Worm (Caenorhabditis elegans): ENCODE data around the gene str-155.

The str-155 gene

DNA sequence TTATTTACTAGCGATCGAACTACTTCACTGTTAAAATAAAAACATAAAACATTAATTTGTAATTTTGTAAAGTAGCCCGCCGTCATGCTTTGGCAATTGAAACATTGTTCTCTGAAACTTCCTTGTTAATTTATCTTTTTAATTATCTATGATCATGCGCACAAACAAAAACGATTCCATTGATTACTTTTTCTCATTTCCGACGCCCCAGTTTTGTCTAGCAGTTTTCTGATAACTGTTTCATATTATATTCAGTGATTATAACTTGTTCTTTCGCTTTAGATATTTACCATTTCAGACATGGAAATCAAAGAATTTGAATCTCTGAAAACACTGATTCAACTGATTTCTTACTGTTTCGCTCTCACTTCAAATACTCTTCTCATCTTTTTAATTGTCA, 38.7 kb upstream of the str-155 start, which contains the start of gene str-170:
str-170 (plus strand) TSS at position 301 of the 400 bp plus-strand sequence.
- TF ChIP-seq sma-9 (GFP tag; optimal IDR thresholded peaks at IDR 0.05) = no peak
- TF ChIP-seq sma-9 (tag; optimal IDR thresholded peaks at IDR 0.05) = no peak
- TF ChIP-seq ztf-1 (GFP tag; conservative IDR thresholded peaks at IDR 0.05) = no peak
- no peak for TF ChIP-seq gmeb-1 (tag; optimal IDR thresholded peaks at IDR 0.05)
- TF ChIP-seq unc-39 (tag; optimal IDR thresholded peaks at IDR 0.05) = no peak
- no peak for TF ChIP-seq nhr-21 (tag; optimal IDR thresholded peaks at IDR 0.05)
- TF ChIP-seq skn-1 (tag; optimal IDR thresholded peaks at IDR 0.05) = no peak
- TF ChIP-seq Y55F3AM.14 (GFP tag; optimal IDR thresholded peaks at IDR 0.05) = no peak
- no peak for TF ChIP-seq C34F6.9 (tag; optimal IDR thresholded peaks at IDR 0.05)
- TF ChIP-seq ceh-16 (tag; optimal IDR thresholded peaks at IDR 0.05) = no peak

DNA sequence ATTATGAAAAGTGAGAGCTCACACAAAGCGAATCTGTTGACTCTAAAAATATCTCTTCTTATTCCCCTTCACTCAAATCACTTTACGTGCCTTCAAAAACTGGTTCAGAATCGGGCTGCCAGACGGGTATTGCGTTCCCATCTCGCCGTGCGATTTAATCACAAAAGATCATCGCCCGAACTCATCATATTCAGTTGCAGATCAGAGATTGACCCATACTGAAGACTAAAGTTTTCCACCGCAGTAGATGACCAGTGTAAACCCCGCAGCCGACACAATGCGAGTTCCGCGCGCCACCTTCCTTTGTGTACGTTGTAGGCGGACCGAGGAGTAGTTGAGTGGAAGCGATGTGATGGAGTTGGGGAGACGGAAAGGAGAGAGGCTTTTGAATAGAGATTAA, 35.2 kb upstream of the str-155 start:
- TF ChIP-seq lin-13 (GFP tag; optimal IDR thresholded peaks at IDR 0.05) (peak; percentile 54), mdl-1 (tag; optimal IDR thresholded peaks at IDR 0.05) (peak; percentile 3 to 25), R02D3.7 (tag; optimal IDR thresholded peaks at IDR 0.05) (no peak), sma-3 (GFP tag; optimal IDR thresholded peaks at IDR 0.05) (peak; percentile 70), skn-1 (tag; optimal IDR thresholded peaks at IDR 0.05) (no peak), F13H6.1 (tag; optimal IDR thresholded peaks at IDR 0.05) (peak; percentile 77), egl-27 (tag; optimal IDR thresholded peaks at IDR 0.05) (peak; percentile 21), nhr-237 (tag; optimal IDR thresholded peaks at IDR 0.05) (no peak), ztf-11 (tag; optimal IDR thresholded peaks at IDR 0.05) (no peak), peb-1 (tag; optimal IDR thresholded peaks at IDR 0.05) (peak; percentile 16), ama-1 (optimal IDR thresholded peaks at IDR 0.05) (peak; percentile 84), mab-5 (tag; optimal IDR thresholded peaks at IDR 0.05) (no peak), blmp-1 (tag; optimal IDR thresholded peaks at IDR 0.05; ENCODE audit: insufficient read depth) (no peak), ceh-82 (tag; optimal IDR thresholded peaks at IDR 0.05) (no peak), gmeb-1 (tag; optimal IDR thresholded peaks at IDR 0.05) (peak; percentile 48), nhr-25 (tag; optimal IDR thresholded peaks at IDR 0.05) (peak; percentile 49), sma-9 (GFP tag; optimal IDR thresholded peaks at IDR 0.05) (peak; percentile 90), sma-9 (tag; optimal IDR thresholded peaks at IDR 0.05) (no peak), nhr-21 (tag; optimal IDR thresholded peaks at IDR 0.05) (peak; percentile 70), snpc-4 (tag; optimal IDR thresholded peaks at IDR 0.05) (peak; percentile 98), alr-1 (tag; optimal IDR thresholded peaks at IDR 0.05) (no peak), fos-1 (tag; optimal IDR thresholded peaks at IDR 0.05) (peak; percentile 48), crh-2 (tag; optimal IDR thresholded peaks at IDR 0.05) (peak; percentile 35)

DNA sequence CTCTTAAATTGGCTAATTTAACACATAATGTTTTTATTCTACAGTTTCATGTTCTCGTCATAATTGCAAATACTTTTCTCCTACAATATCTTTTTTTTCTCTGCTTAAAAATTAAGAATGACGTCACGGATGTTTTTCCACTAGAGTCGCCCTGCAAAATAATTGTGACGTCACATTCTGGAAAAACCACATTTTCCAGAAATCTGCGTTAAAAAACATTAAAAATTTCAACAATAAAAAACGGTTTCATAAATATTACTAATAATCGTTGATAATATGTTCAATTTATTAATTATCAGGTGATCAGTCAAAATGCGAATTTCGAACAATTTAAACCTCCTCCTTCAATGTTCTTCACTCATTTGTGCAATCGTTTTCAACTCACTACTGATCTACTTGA, 31.8 kb upstream of the str-155 start, which contains the start of gene str-166:
str-166 (plus strand) TSS at position 301 of the 400 bp plus-strand sequence.
- TF ChIP-seq ztf-11 (tag; optimal IDR thresholded peaks at IDR 0.05) = no peak
- TF ChIP-seq unc-39 (tag; optimal IDR thresholded peaks at IDR 0.05) = no peak
- TF ChIP-seq unc-55 (GFP tag; optimal IDR thresholded peaks at IDR 0.05) = no peak
- TF ChIP-seq blmp-1 (tag; optimal IDR thresholded peaks at IDR 0.05; ENCODE audit: insufficient read depth) = no peak
- no peak for TF ChIP-seq nhr-11 (tag; optimal IDR thresholded peaks at IDR 0.05)
- TF ChIP-seq Y55F3AM.14 (GFP tag; optimal IDR thresholded peaks at IDR 0.05) = no peak

DNA sequence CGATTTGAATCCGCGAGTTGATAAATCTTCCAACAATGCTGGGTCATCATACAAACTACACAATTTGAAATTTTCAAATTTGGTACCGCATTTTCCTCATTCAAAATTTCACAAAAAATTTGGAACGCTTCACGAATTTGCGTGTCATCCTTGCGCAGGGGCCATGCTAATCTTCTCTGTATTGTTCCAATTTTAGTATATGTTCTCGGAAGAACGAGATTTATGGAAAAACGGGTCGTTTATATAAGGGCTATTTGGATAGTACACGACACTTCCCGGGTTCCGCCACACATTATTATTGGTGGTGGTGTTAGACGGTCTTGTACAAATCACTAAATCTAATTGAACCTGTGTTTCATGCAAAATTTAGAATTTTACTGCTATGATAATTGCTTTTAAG, 30.4 kb upstream of the str-155 start:
- TF ChIP-seq ama-1 (optimal IDR thresholded peaks at IDR 0.05) (no peak), skn-1 (tag; optimal IDR thresholded peaks at IDR 0.05) (no peak)

DNA sequence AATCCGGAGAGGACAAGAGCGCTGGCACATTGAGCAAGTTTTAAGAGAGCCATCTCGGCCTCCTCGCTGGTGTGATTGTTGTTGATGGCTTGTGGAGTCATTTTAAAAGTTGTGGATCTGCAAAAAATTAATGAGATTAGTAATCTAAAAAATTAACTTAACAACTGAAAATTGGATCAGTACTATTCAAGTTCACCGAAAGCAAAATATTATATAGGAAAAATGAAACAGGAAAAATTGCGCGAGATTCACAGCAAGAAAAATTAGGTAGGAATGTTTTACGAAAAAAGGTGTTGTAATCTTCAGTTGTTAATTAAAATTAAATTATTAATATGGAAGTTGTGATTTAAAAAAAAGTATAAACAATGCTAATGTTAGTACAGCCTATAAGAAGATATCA, 28.5 kb upstream of the str-155 start, which contains the start of gene T08B6.1:
T08B6.1 (minus strand) TSS at position 101 of the 400 bp plus-strand sequence.
- TF ChIP-seq sem-4 (tag; optimal IDR thresholded peaks at IDR 0.05) = no peak
- TF ChIP-seq aly-2 (tag; optimal IDR thresholded peaks at IDR 0.05) = no peak

DNA sequence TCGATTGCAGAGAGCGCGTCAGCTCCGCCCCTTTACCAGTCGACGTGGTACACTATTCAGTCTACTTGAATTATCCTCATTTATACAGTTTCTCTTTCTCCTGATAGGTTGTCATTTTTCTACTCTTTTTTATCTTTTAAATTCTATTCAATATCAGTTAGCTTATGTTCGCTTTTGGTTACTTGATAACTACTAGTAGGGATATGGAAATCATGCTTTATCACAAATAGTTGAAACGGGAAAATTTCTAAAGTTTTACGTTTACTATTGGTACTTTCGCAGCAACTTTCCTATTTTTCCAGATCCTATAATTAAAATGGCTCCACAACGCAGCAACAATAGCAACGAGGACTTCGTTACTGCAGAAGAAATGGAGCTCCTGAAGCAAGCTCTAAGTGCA, 26.2 kb upstream of the str-155 start, which contains the start of gene sgnh-1:
sgnh-1 (plus strand) TSS at position 301 of the 400 bp plus-strand sequence.
- TF ChIP-seq ceh-82 (tag; optimal IDR thresholded peaks at IDR 0.05) (no peak), unc-62 (GFP tag; optimal IDR thresholded peaks at IDR 0.05) (no peak), zag-1 (tag; optimal IDR thresholded peaks at IDR 0.05) (no peak), aly-2 (tag; optimal IDR thresholded peaks at IDR 0.05) (no peak), C34F6.9 (tag; optimal IDR thresholded peaks at IDR 0.05) (no peak), ama-1 (optimal IDR thresholded peaks at IDR 0.05) (no peak), unc-39 (tag; optimal IDR thresholded peaks at IDR 0.05) (no peak), peb-1 (tag; optimal IDR thresholded peaks at IDR 0.05) (no peak), mab-5 (tag; optimal IDR thresholded peaks at IDR 0.05) (no peak), sma-9 (GFP tag; optimal IDR thresholded peaks at IDR 0.05) (no peak), sma-9 (tag; optimal IDR thresholded peaks at IDR 0.05) (no peak), ztf-11 (tag; optimal IDR thresholded peaks at IDR 0.05) (no peak)

All from whole organism, L2 larva.